Worm (Caenorhabditis elegans) whole organism, young adult: ENCODE data around the gene tsn-1.

Source experiments
- B0019.2 ChIP-seq: fragments of 200-800 bp; sonication (Bioruptor generic); conservative IDR thresholded peaks from 2 replicates; pipeline ENCODE4 v1.3.6; 2022; ENCODE audit warnings: missing genetic modification reagents, missing genetic modification characterization, missing compliant biosample characterization
- B0261.1 ChIP-seq: sonication (generic microtip); optimal IDR thresholded peaks from 2 replicates; lab custom pipeline; 2016; ENCODE audit warnings: mild to moderate bottlenecking, missing genetic modification characterization, moderate library complexity, missing compliant biosample characterization
- C06A6.2 ChIP-seq: fragments of 200-800 bp; sonication (Bioruptor generic); conservative IDR thresholded peaks from 2 replicates; pipeline ENCODE4 v1.3.6; 2022; ENCODE audit warnings: missing genetic modification characterization, missing compliant biosample characterization
- D2030.7 ChIP-seq: fragments of 200-800 bp; sonication (Bioruptor generic); IDR thresholded peaks from 2 replicates; pipeline ENCODE4 v1.3.6; 2022; ENCODE audit warnings: missing genetic modification reagents, missing genetic modification characterization, missing compliant biosample characterization
- F22D6.2 ChIP-seq: sonication (generic microtip); optimal IDR thresholded peaks from 2 replicates; lab custom pipeline; 2016; ENCODE audit warnings: mild to moderate bottlenecking, missing genetic modification characterization, missing compliant biosample characterization
- F23B12.7 ChIP-seq: sonication (generic microtip); optimal IDR thresholded peaks from 2 replicates; lab custom pipeline; 2017; ENCODE audit warnings: missing genetic modification characterization, mild to moderate bottlenecking, missing compliant biosample characterization, antibody characterized with exemption, moderate library complexity; ENCODE audit not compliant: insufficient read depth
- F33H1.4 ChIP-seq: fragments of 200-800 bp; sonication (Bioruptor generic); IDR thresholded peaks from 2 replicates; pipeline ENCODE4 v1.3.6; 2022; ENCODE audit warnings: missing genetic modification reagents, missing genetic modification characterization, missing compliant biosample characterization
- F49E8.2 ChIP-seq: sonication (generic microtip); optimal IDR thresholded peaks from 3 replicates; lab custom pipeline; 2017; ENCODE audit warnings: missing genetic modification characterization, mild to moderate bottlenecking, missing compliant biosample characterization, antibody characterized with exemption, moderate library complexity; ENCODE audit not compliant: insufficient read depth
- K11D2.4 ChIP-seq: fragments of 200-800 bp; sonication (Bioruptor generic); IDR thresholded peaks from 2 replicates; pipeline ENCODE4 v1.3.6; 2022; ENCODE audit warnings: missing genetic modification reagents, missing genetic modification characterization, missing compliant biosample characterization
- ama-1 ChIP-seq, 3 experiments: fragments of 150-350 bp in 1 of 3; sonication (generic microtip) in 2 of 3; optimal IDR thresholded peaks; 2 replicates each; lab custom pipeline; 2014 to 2018; ENCODE audit warnings: missing biosample characterization in 2 of 3, missing genetic modification characterization in 2 of 3, missing genetic modification reagents in 2 of 3
- aptf-3 ChIP-seq: fragments of 200-800 bp; sonication (Bioruptor generic); IDR thresholded peaks from 2 replicates; pipeline ENCODE4 v1.3.6; 2022; ENCODE audit warnings: missing genetic modification characterization, missing compliant biosample characterization
- attf-3 ChIP-seq: fragments of 200-800 bp; sonication (Bioruptor generic); conservative IDR thresholded peaks from 2 replicates; pipeline ENCODE4 v1.3.6; 2022; ENCODE audit warnings: missing genetic modification reagents, missing genetic modification characterization, missing compliant biosample characterization
- attf-5 ChIP-seq: fragments of 200-800 bp; sonication (Bioruptor generic); optimal IDR thresholded peaks from 2 replicates; lab custom pipeline; 2018; ENCODE audit warnings: mild to moderate bottlenecking, missing genetic modification characterization, missing compliant biosample characterization
- attf-6 ChIP-seq: fragments of 200-800 bp; sonication (Bioruptor generic); IDR thresholded peaks from 2 replicates; pipeline ENCODE4 v1.3.6; 2022; ENCODE audit warnings: missing genetic modification reagents, missing genetic modification characterization, missing compliant biosample characterization
- ccch-3 ChIP-seq: fragments of 200-800 bp; sonication (Bioruptor generic); optimal IDR thresholded peaks from 2 replicates; lab custom pipeline; 2018; ENCODE audit warnings: mild to moderate bottlenecking, missing genetic modification characterization, missing compliant biosample characterization
- cebp-1 ChIP-seq, 2 experiments: fragments of 200-800 bp in 1 of 2; sonication (Bioruptor generic) in 1 of 2; sonication (generic microtip) in 1 of 2; IDR thresholded peaks in 1 of 2; optimal IDR thresholded peaks in 1 of 2; 2 replicates each; pipeline versions ENCODE4 v1.3.6 to Lab custom; 2017 to 2022; ENCODE audit warnings: missing compliant biosample characterization in 2 of 2, missing genetic modification characterization in 2 of 2, mild to moderate bottlenecking in 1 of 2, missing genetic modification reagents in 1 of 2, moderate library complexity in 1 of 2
- cebp-2 ChIP-seq: fragments of 200-800 bp; sonication (Bioruptor generic); IDR thresholded peaks from 2 replicates; pipeline ENCODE4 v1.3.6; 2022; ENCODE audit warnings: missing genetic modification characterization, missing compliant biosample characterization
- ceh-100 ChIP-seq: fragments of 200-800 bp; sonication (Bioruptor generic); IDR thresholded peaks from 2 replicates; pipeline ENCODE4 v1.3.6; 2022; ENCODE audit warnings: missing genetic modification reagents, missing genetic modification characterization, missing compliant biosample characterization
- dox-1 ChIP-seq: fragments of 200-800 bp; sonication (Bioruptor generic); IDR thresholded peaks from 2 replicates; pipeline ENCODE4 v1.3.6; 2022; ENCODE audit warnings: missing genetic modification reagents, missing genetic modification characterization, missing compliant biosample characterization
- dpff-1 ChIP-seq: sonication (generic microtip); optimal IDR thresholded peaks from 2 replicates; lab custom pipeline; 2017; ENCODE audit warnings: mild to moderate bottlenecking, missing genetic modification characterization, missing compliant biosample characterization
- egl-44 ChIP-seq: fragments of 200-800 bp; sonication (Bioruptor generic); IDR thresholded peaks from 2 replicates; pipeline ENCODE4 v1.3.6; 2022; ENCODE audit warnings: missing genetic modification reagents, missing genetic modification characterization, missing compliant biosample characterization
- ets-4 ChIP-seq: fragments of 200-800 bp; sonication (Bioruptor generic); optimal IDR thresholded peaks from 2 replicates; lab custom pipeline; 2018; ENCODE audit warnings: mild to moderate bottlenecking, missing genetic modification characterization, missing compliant biosample characterization
- hmg-1.2 ChIP-seq: fragments of 200-800 bp; sonication (Bioruptor generic); IDR thresholded peaks from 2 replicates; pipeline ENCODE4 v1.3.6; 2022; ENCODE audit warnings: missing genetic modification reagents, missing genetic modification characterization, missing compliant biosample characterization
- lin-35 ChIP-seq, 3 experiments: fragments of 150-350 bp in 2 of 3; sonication (generic microtip) in 1 of 3; optimal IDR thresholded peaks; 2 replicates each; lab custom pipeline; 2014 to 2018; ENCODE audit warnings: missing biosample characterization in 3 of 3, missing genetic modification characterization in 3 of 3, missing genetic modification reagents in 3 of 3
- lin-54 ChIP-seq: fragments of 200-800 bp; sonication (Bioruptor generic); optimal IDR thresholded peaks from 2 replicates; lab custom pipeline; 2018; ENCODE audit warnings: mild to moderate bottlenecking, missing genetic modification characterization, missing compliant biosample characterization
- lir-1 ChIP-seq: fragments of 200-800 bp; sonication (Bioruptor generic); conservative IDR thresholded peaks from 2 replicates; pipeline ENCODE4 v1.3.6; 2022; ENCODE audit warnings: missing genetic modification reagents, missing genetic modification characterization, missing compliant biosample characterization
- lsl-1 ChIP-seq: fragments of 200-800 bp; sonication (Bioruptor generic); optimal IDR thresholded peaks from 2 replicates; lab custom pipeline; 2018; ENCODE audit warnings: mild to moderate bottlenecking, missing genetic modification characterization, moderate library complexity, missing compliant biosample characterization
- lsy-27 ChIP-seq: sonication (generic microtip); optimal IDR thresholded peaks from 2 replicates; lab custom pipeline; 2017; ENCODE audit warnings: missing genetic modification characterization, mild to moderate bottlenecking, missing compliant biosample characterization, antibody characterized with exemption, missing genotype, borderline replicate concordance; ENCODE audit not compliant: insufficient read depth
- madf-6 ChIP-seq: fragments of 200-800 bp; sonication (Bioruptor generic); IDR thresholded peaks from 2 replicates; pipeline ENCODE4 v1.3.6; 2022; ENCODE audit warnings: missing genetic modification reagents, missing genetic modification characterization, missing compliant biosample characterization
- madf-8 ChIP-seq: fragments of 200-800 bp; sonication (Bioruptor generic); conservative IDR thresholded peaks from 2 replicates; pipeline ENCODE4 v1.3.6; 2022; ENCODE audit warnings: missing genetic modification reagents, missing genetic modification characterization, missing compliant biosample characterization
- nhr-27 ChIP-seq: fragments of 200-800 bp; sonication (Bioruptor generic); optimal IDR thresholded peaks from 2 replicates; lab custom pipeline; 2018; ENCODE audit warnings: mild to moderate bottlenecking, missing genetic modification characterization, moderate library complexity, missing compliant biosample characterization
- pbrm-1 ChIP-seq: fragments of 200-800 bp; sonication (Bioruptor generic); IDR thresholded peaks from 2 replicates; pipeline ENCODE4 v1.3.6; 2022; ENCODE audit warnings: missing genetic modification reagents, missing genetic modification characterization, missing compliant biosample characterization
- pha-4 ChIP-seq: fragments of 150-350 bp; sonication (generic microtip); optimal IDR thresholded peaks from 2 replicates; lab custom pipeline; 2014; ENCODE audit warnings: missing biosample characterization, missing genetic modification reagents, missing genetic modification characterization
- rcor-1 ChIP-seq: fragments of 200-800 bp; sonication (Bioruptor generic); IDR thresholded peaks from 2 replicates; pipeline ENCODE4 v1.3.6; 2022; ENCODE audit warnings: missing genetic modification reagents, missing genetic modification characterization, missing compliant biosample characterization
- repo-1 ChIP-seq: sonication (generic microtip); optimal IDR thresholded peaks from 2 replicates; lab custom pipeline; 2017; ENCODE audit warnings: mild to moderate bottlenecking, missing genetic modification characterization, missing compliant biosample characterization
- rpc-1 ChIP-seq, 2 experiments: fragments of 150-350 bp in 1 of 2; sonication (generic microtip) in 1 of 2; optimal IDR thresholded peaks; 2 replicates each; lab custom pipeline; 2014 to 2018; ENCODE audit warnings: missing biosample characterization in 1 of 2, missing genetic modification characterization in 1 of 2, missing genetic modification reagents in 1 of 2, missing genotype in 1 of 2
- snpc-1.1 ChIP-seq: sonication (generic microtip); optimal IDR thresholded peaks from 2 replicates; lab custom pipeline; 2017; ENCODE audit warnings: missing genetic modification characterization, mild to moderate bottlenecking, missing compliant biosample characterization, antibody characterized with exemption, moderate library complexity, missing genotype, missing genetic modification reagents; ENCODE audit not compliant: insufficient read depth
- snpc-3.4 ChIP-seq: sonication (generic microtip); optimal IDR thresholded peaks from 2 replicates; lab custom pipeline; 2017; ENCODE audit warnings: missing genetic modification characterization, mild to moderate bottlenecking, missing compliant biosample characterization, antibody characterized with exemption, moderate library complexity, missing genotype, missing genetic modification reagents
- snpc-4 ChIP-seq, 5 experiments: fragments of 150-350 bp in 1 of 5; sonication (generic microtip) in 4 of 5; optimal IDR thresholded peaks; 2 replicates each; lab custom pipeline; 2014 to 2018; ENCODE audit warnings: missing genetic modification characterization in 5 of 5, missing biosample characterization in 3 of 5, antibody characterized with exemption in 2 of 5, mild to moderate bottlenecking in 2 of 5, missing compliant biosample characterization in 2 of 5, missing genotype in 2 of 5, moderate library complexity in 2 of 5, missing genetic modification reagents in 1 of 5
- tbp1 ChIP-seq: fragments of 200-800 bp; sonication (Bioruptor generic); optimal IDR thresholded peaks from 2 replicates; lab custom pipeline; 2018; ENCODE audit warnings: mild to moderate bottlenecking, missing genetic modification characterization, missing compliant biosample characterization
- unc-130 ChIP-seq: sonication (generic microtip); optimal IDR thresholded peaks from 2 replicates; lab custom pipeline; 2016; ENCODE audit warnings: missing genetic modification reagents, missing genetic modification characterization, missing compliant biosample characterization
- xnd-1 ChIP-seq: sonication (generic microtip); optimal IDR thresholded peaks from 2 replicates; lab custom pipeline; 2016; ENCODE audit warnings: missing genotype, missing genetic modification reagents, missing genetic modification characterization, missing compliant biosample characterization
- zfh-2 ChIP-seq: fragments of 200-800 bp; sonication (Bioruptor generic); conservative IDR thresholded peaks from 2 replicates; pipeline ENCODE4 v1.3.6; 2022; ENCODE audit warnings: missing genetic modification reagents, missing genetic modification characterization, missing compliant biosample characterization

tsn-1 gene

ce11 chrII:4696055-4696454, 10.6 kb upstream of the tsn-1 start (continued):
- TF ChIP-seq lir-1: no peak
- TF ChIP-seq lsy-27 (tag; lab: Kevin White, UChicago): no peak

- TF ChIP-seq lin-54 (GFP tag; lab: Kevin White, UChicago) (peak; percentile 79), pha-4 (tag; lab: Kevin White, UChicago) (peak; percentile 54), madf-6 (peak; percentile 85), lin-35 (GFP tag; optimal IDR thresholded peaks at IDR 0.05; lab: Kevin White, UChicago) (peak in 1 of 3 experiments; percentile 80), hmg-1.2 (GFP tag; lab: Robert Waterston, UW) (peak; percentile 26; the same call in 1 of the 2 replicates), attf-5 (no peak), xnd-1 (tag; lab: Kevin White, UChicago) (peak; percentile 60), ccch-3 (GFP tag; lab: Kevin White, UChicago) (no peak), dpff-1 (tag; lab: Kevin White, UChicago) (no peak), F33H1.4 (GFP tag; lab: Robert Waterston, UW) (peak; percentile 92), tbp1 (GFP tag; lab: Kevin White, UChicago) (peak; percentile 19), F22D6.2 (tag; lab: Kevin White, UChicago) (no peak), ceh-100 (GFP tag; lab: Robert Waterston, UW) (no peak; the same call in 1 of the 2 replicates), rpc-1 (optimal IDR thresholded peaks at IDR 0.05; lab: Kevin White, UChicago) (peak; percentile 25), rpc-1 (tag; optimal IDR thresholded peaks at IDR 0.05; lab: Kevin White, UChicago) (no peak), C06A6.2 (GFP tag; lab: Robert Waterston, UW) (no peak), D2030.7 (peak; percentile 61), lsl-1 (GFP tag; lab: Kevin White, UChicago) (peak; percentile 91), F49E8.2 (tag; lab: Kevin White, UChicago) (peak; percentile 49), B0261.1 (tag; lab: Kevin White, UChicago) (no peak), F23B12.7 (tag; lab: Kevin White, UChicago) (peak; percentile 72), madf-8 (GFP tag; lab: Robert Waterston, UW) (peak; percentile 46), dox-1 (GFP tag; lab: Robert Waterston, UW) (peak; percentile 32; the same call in 1 of the 2 replicates), snpc-1.1 (tag; lab: Kevin White, UChicago) (peak; percentile 2), ets-4 (no peak), K11D2.4 (no peak), cebp-1 (GFP tag; IDR thresholded peaks at IDR 0.05; lab: Robert Waterston, UW) (no peak), cebp-1 (tag; optimal IDR thresholded peaks at IDR 0.05; lab: Kevin White, UChicago) (peak; percentile 12), snpc-3.4 (peak; percentile 43), attf-6 (GFP tag; lab: Robert Waterston, UW) (no peak), ama-1 (optimal IDR thresholded peaks at IDR 0.05; lab: Kevin White, UChicago) (no peak), ama-1 (GFP tag; optimal IDR thresholded peaks at IDR 0.05; lab: Kevin White, UChicago) (no peak), unc-130 (GFP tag; lab: Kevin White, UChicago) (no peak), aptf-3 (GFP tag; lab: Robert Waterston, UW) (no peak), egl-44 (GFP tag; lab: Robert Waterston, UW) (no peak), pbrm-1 (GFP tag; lab: Robert Waterston, UW) (0 out of 2 replicates have a peak, but pooled peaks have one; percentile 12), zfh-2 (GFP tag; lab: Robert Waterston, UW) (no peak), attf-3 (GFP tag; lab: Robert Waterston, UW) (no peak), repo-1 (tag; lab: Kevin White, UChicago) (no peak), cebp-2 (GFP tag; lab: Robert Waterston, UW) (no peak), snpc-4 (GFP tag; optimal IDR thresholded peaks at IDR 0.05; lab: Kevin White, UChicago) (peak; percentile 29), snpc-4 (tag; optimal IDR thresholded peaks at IDR 0.05; lab: Kevin White, UChicago) (peak in 2 of 4 experiments; percentile 24 to 57), nhr-27 (tag; lab: Kevin White, UChicago) (no peak), B0019.2 (GFP tag; lab: Robert Waterston, UW) (no peak), rcor-1 (0 out of 2 replicates have a peak, but pooled peaks have one; percentile 7)
Measured at ce11 chrII:4698266-4698771, 8.3 kb upstream of the tsn-1 start, which contains the start of the genes rpn-5 and scc-1. Gene rpn-5, minus strand, starts transcription at chrII:4698427. Gene scc-1, plus strand, starts transcription at chrII:4698721.
